Fruit fly (Drosophila melanogaster) whole organism, embryonic: ENCODE measurements around the gene Porin2.

Source experiments
- CG13894 ChIP-seq: fragments of 200-800 bp; sonication (Bioruptor generic); optimal IDR thresholded peaks from 3 replicates; lab custom pipeline; 2018; ENCODE audit warnings: missing biosample characterization, mild to moderate bottlenecking, missing genetic modification characterization, moderate library complexity
- Hey ChIP-seq: fragments of 200-800 bp; sonication (Bioruptor generic); optimal IDR thresholded peaks from 3 replicates; lab custom pipeline; 2018; ENCODE audit warnings: missing biosample characterization, mild to moderate bottlenecking, missing genetic modification characterization
- PHDP ChIP-seq: fragments of 200-800 bp; sonication (Bioruptor generic); optimal IDR thresholded peaks from 3 replicates; lab custom pipeline; 2018; ENCODE audit warnings: missing biosample characterization, mild to moderate bottlenecking, missing genetic modification characterization, moderate library complexity
- Poxn ChIP-seq: fragments of 200-800 bp; sonication (Bioruptor generic); IDR thresholded peaks from 2 replicates; pipeline ENCODE4 v1.3.6; 2022; ENCODE audit warnings: missing biosample characterization, missing genetic modification characterization
- Sox100B ChIP-seq: fragments of 200-800 bp; sonication (Bioruptor generic); optimal IDR thresholded peaks from 3 replicates; lab custom pipeline; 2018; ENCODE audit warnings: missing biosample characterization, mild to moderate bottlenecking, missing genetic modification characterization
- inv ChIP-seq: fragments of 200-800 bp; sonication (Bioruptor generic); IDR thresholded peaks from 2 replicates; pipeline ENCODE4 v1.3.6; 2022; ENCODE audit warnings: missing biosample characterization, missing genetic modification characterization; ENCODE audit not compliant: partially characterized antibody
- lola ChIP-seq, 3 experiments: fragments of >200 bp in 2 of 3; fragments of 200-800 bp in 1 of 3; sonication (Bioruptor generic) in 1 of 3; optimal IDR thresholded peaks; 2 replicates each; lab custom pipeline; 2017 to 2019; ENCODE audit warnings: missing biosample characterization in 3 of 3, missing genetic modification characterization in 3 of 3, mild to moderate bottlenecking in 1 of 3, moderate library complexity in 1 of 3
- psq ChIP-seq: fragments of 200-800 bp; sonication (Bioruptor generic); optimal IDR thresholded peaks from 2 replicates; lab custom pipeline; 2017; ENCODE audit warnings: missing biosample characterization, missing genetic modification characterization
- sna ChIP-seq: fragments of 200-800 bp; sonication (Bioruptor generic); IDR thresholded peaks from 2 replicates; pipeline ENCODE4 v1.3.6; 2022; ENCODE audit warnings: missing biosample characterization, missing genetic modification characterization; ENCODE audit not compliant: partially characterized antibody
- zen ChIP-seq: fragments of 200-800 bp; sonication (Bioruptor generic); optimal IDR thresholded peaks from 3 replicates; lab custom pipeline; 2018; ENCODE audit warnings: missing biosample characterization, mild to moderate bottlenecking, missing genetic modification characterization, moderate library complexity

- no peak for TF ChIP-seq Hey (tag; lab: Kevin White, UChicago)
- no peak for TF ChIP-seq psq (GFP tag; lab: Kevin White, UChicago)
- no peak for TF ChIP-seq CG13894 (tag; lab: Kevin White, UChicago)
- no peak for TF ChIP-seq inv (GFP tag; lab: Robert Waterston, UW)
- TF ChIP-seq Poxn (GFP tag; lab: Robert Waterston, UW): no peak
- no peak for TF ChIP-seq zen (tag; lab: Kevin White, UChicago)
- TF ChIP-seq Sox100B (GFP tag; lab: Kevin White, UChicago): no peak
- no peak for TF ChIP-seq PHDP (tag; lab: Kevin White, UChicago)
- TF ChIP-seq lola (GFP tag; optimal IDR thresholded peaks at IDR 0.05; lab: Kevin White, UChicago): no peak
- no peak for TF ChIP-seq sna (GFP tag; lab: Robert Waterston, UW)
Observed at dm6 chr2L:10800877-10801719, 45.7 kb downstream of the Porin2 start, which contains the start of gene CG31869.
